Fruit fly (Drosophila melanogaster): ENCODE data around the gene Brr2.

Brr2 gene

DNA sequence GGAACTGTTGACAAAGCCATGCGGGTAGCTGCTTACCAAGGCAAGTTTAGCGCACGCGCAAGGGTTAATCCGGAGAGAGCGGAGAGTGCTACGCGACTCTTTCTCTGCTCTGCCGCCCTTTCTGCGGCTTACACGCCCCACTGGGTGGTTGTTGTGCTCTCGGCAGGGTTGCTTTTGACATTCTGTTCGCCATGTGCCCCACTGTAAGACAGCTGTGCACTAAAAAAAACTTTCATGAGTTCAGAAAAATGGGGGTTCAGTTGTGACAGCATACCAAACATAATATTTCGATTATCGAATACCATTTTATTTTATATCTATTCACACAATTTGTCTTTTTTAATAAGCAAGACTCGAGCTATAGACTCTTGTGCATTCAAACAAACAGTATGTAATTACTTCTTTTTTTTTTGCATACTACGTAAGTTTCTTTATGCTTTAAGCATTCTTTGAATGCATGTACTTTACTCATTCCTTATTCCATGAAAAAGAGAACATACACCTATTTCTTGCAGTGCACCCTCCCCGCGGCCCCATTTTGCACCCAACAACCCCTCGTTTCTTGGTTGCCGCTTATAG is 46.5 kb downstream of the Brr2 start (continued):
- peak; percentile 26 for TF ChIP-seq bab2 (GFP tag; optimal IDR thresholded peaks at IDR 0.05)
- no peak for TF ChIP-seq Med (GFP tag)
- TF ChIP-seq Sry-β (GFP tag; optimal IDR thresholded peaks at IDR 0.05), result no peak
- no peak for TF ChIP-seq HLHmδ (GFP tag; optimal IDR thresholded peaks at IDR 0.05)
- peak; percentile 45 for TF ChIP-seq CG12299 (tag; optimal IDR thresholded peaks at IDR 0.05)
- TF ChIP-seq CG2116 (GFP tag; optimal IDR thresholded peaks at IDR 0.05), result peak; percentile 30
- TF ChIP-seq Fer2 (tag; optimal IDR thresholded peaks at IDR 0.05), result peak; percentile 14
- TF ChIP-seq CG12104 (GFP tag; optimal IDR thresholded peaks at IDR 0.05), result peak; percentile 4
- TF ChIP-seq CG4820 (GFP tag; optimal IDR thresholded peaks at IDR 0.05), result no peak
- peak; percentile 2 for TF ChIP-seq CG10274 (GFP tag; optimal IDR thresholded peaks at IDR 0.05)
- no peak for TF ChIP-seq pita (GFP tag; optimal IDR thresholded peaks at IDR 0.05)
- TF ChIP-seq dpn (GFP tag; optimal IDR thresholded peaks at IDR 0.05), result peak; percentile 21 to 33
- no peak for TF ChIP-seq CG3163 (GFP tag; optimal IDR thresholded peaks at IDR 0.05)
- no peak for TF ChIP-seq Rx (GFP tag; IDR thresholded peaks at IDR 0.05)
- TF ChIP-seq ranshi (GFP tag; IDR thresholded peaks at IDR 0.05), result no peak
- peak; percentile 34 for TF ChIP-seq CG30403 (GFP tag; optimal IDR thresholded peaks at IDR 0.05)
- TF ChIP-seq BEAF-32 (GFP tag; optimal IDR thresholded peaks at IDR 0.05), result no peak
- peak; percentile 32; the same call in 1 of the 2 replicates for TF ChIP-seq Ada2b (GFP tag; IDR thresholded peaks at IDR 0.05)
- TF ChIP-seq trem (tag; optimal IDR thresholded peaks at IDR 0.05), result no peak
- TF ChIP-seq emc (GFP tag; optimal IDR thresholded peaks at IDR 0.05), result no peak
- no peak for TF ChIP-seq pzg (GFP tag; optimal IDR thresholded peaks at IDR 0.05)
- peak; percentile 21 for TF ChIP-seq exex (tag; optimal IDR thresholded peaks at IDR 0.05)
- peak; percentile 45 for TF ChIP-seq CG18262 (tag; optimal IDR thresholded peaks at IDR 0.05)
- TF ChIP-seq ATbp (GFP tag; optimal IDR thresholded peaks at IDR 0.05), result peak; percentile 40
- no peak for TF ChIP-seq pfk (GFP tag; optimal IDR thresholded peaks at IDR 0.05)
- no peak for TF ChIP-seq CG17912 (GFP tag; optimal IDR thresholded peaks at IDR 0.05)
- no peak for TF ChIP-seq CG10959 (GFP tag; IDR thresholded peaks at IDR 0.05)
- TF ChIP-seq Trl (optimal IDR thresholded peaks at IDR 0.05), result peak; percentile 54 to 61
- no peak for TF ChIP-seq Trl (GFP tag; optimal IDR thresholded peaks at IDR 0.05)
- no peak for TF ChIP-seq CG7963 (GFP tag; IDR thresholded peaks at IDR 0.05; ENCODE audit: partially characterized antibody)
- peak; percentile 5 for TF ChIP-seq Side (GFP tag; optimal IDR thresholded peaks at IDR 0.05)
- TF ChIP-seq Mad (GFP tag; optimal IDR thresholded peaks at IDR 0.05), result no peak
- TF ChIP-seq Tbp (GFP tag; optimal IDR thresholded peaks at IDR 0.05), result no peak
- no peak for TF ChIP-seq Ets97D (GFP tag; optimal IDR thresholded peaks at IDR 0.05)
- no peak for TF ChIP-seq h (optimal IDR thresholded peaks at IDR 0.05)
- TF ChIP-seq Dip3 (GFP tag; optimal IDR thresholded peaks at IDR 0.05), result no peak
- TF ChIP-seq CG17328 (GFP tag; IDR thresholded peaks at IDR 0.05), result 0 out of 2 replicates have a peak, but pooled peaks have one; percentile 24
- TF ChIP-seq mirr (GFP tag; optimal IDR thresholded peaks at IDR 0.05), result no peak
- TF ChIP-seq CG1832 (GFP tag; optimal IDR thresholded peaks at IDR 0.05), result no peak
- peak; percentile 27 for TF ChIP-seq slp2 (GFP tag; optimal IDR thresholded peaks at IDR 0.05)
- TF ChIP-seq CG8944 (GFP tag; optimal IDR thresholded peaks at IDR 0.05), result no peak
- TF ChIP-seq CG4404 (GFP tag; IDR thresholded peaks at IDR 0.05), result no peak
- TF ChIP-seq pho (GFP tag; optimal IDR thresholded peaks at IDR 0.05), result peak; percentile 32
- TF ChIP-seq phol (tag; optimal IDR thresholded peaks at IDR 0.05), result peak; percentile 29
- peak; percentile 63 for TF ChIP-seq CG13296 (GFP tag; optimal IDR thresholded peaks at IDR 0.05)
- TF ChIP-seq ac (GFP tag; optimal IDR thresholded peaks at IDR 0.05), result no peak
- TF ChIP-seq croc (GFP tag; conservative IDR thresholded peaks at IDR 0.05), result no peak
- no peak for TF ChIP-seq schlank (tag; optimal IDR thresholded peaks at IDR 0.05)
- TF ChIP-seq Lhr (GFP tag; optimal IDR thresholded peaks at IDR 0.05), result no peak
- no peak for TF ChIP-seq prd (optimal IDR thresholded peaks at IDR 0.05)
- TF ChIP-seq prd (GFP tag; IDR thresholded peaks at IDR 0.05), result peak; percentile 34; the same call in 1 of the 3 replicates
- peak; percentile 3 for TF ChIP-seq Nf-YC (tag; optimal IDR thresholded peaks at IDR 0.05)
